Fruit fly (Drosophila melanogaster) whole organism, pupa: ENCODE results near the gene gdl.
A peak's percentile ranks its signal among the peaks of the same experiment; 100 is the strongest.

ENCODE experiments used
- CG10348 ChIP-seq: fragments of 200-800 bp; sonication (Bioruptor generic); IDR thresholded peaks from 2 replicates; pipeline ENCODE4 v1.3.6; 2022; ENCODE audit warnings: missing biosample characterization, missing genetic modification characterization
- CG12605 ChIP-seq: fragments of 200-800 bp; sonication (Bioruptor generic); IDR thresholded peaks from 2 replicates; pipeline ENCODE4 v1.3.6; 2022; ENCODE audit warnings: missing biosample characterization, missing genetic modification characterization
- CG13204 ChIP-seq: fragments of 200-800 bp; sonication (Bioruptor generic); optimal IDR thresholded peaks from 2 replicates; lab custom pipeline; 2018; ENCODE audit warnings: missing biosample characterization, mild to moderate bottlenecking, missing genetic modification characterization, moderate library complexity
- CG14655 ChIP-seq: fragments of 200-800 bp; sonication (Bioruptor generic); optimal IDR thresholded peaks from 3 replicates; lab custom pipeline; 2017; ENCODE audit warnings: mild to moderate bottlenecking, missing biosample characterization, missing genetic modification reagents, missing genetic modification characterization
- CG15710 ChIP-seq: fragments of 200-800 bp; sonication (Bioruptor generic); optimal IDR thresholded peaks from 2 replicates; lab custom pipeline; 2018; ENCODE audit warnings: missing biosample characterization, mild to moderate bottlenecking, missing genetic modification characterization, moderate library complexity
- CG17806 ChIP-seq: fragments of 200-800 bp; sonication (Bioruptor generic); optimal IDR thresholded peaks from 2 replicates; lab custom pipeline; 2018; ENCODE audit warnings: missing biosample characterization, mild to moderate bottlenecking, missing genetic modification characterization, moderate library complexity
- CG32121 ChIP-seq: fragments of 200-800 bp; sonication (Bioruptor generic); IDR thresholded peaks from 2 replicates; pipeline ENCODE4 v1.3.6; 2022; ENCODE audit warnings: missing biosample characterization, missing genetic modification characterization
- CG34367 ChIP-seq: fragments of 200-800 bp; sonication (Bioruptor generic); optimal IDR thresholded peaks from 2 replicates; lab custom pipeline; 2018; ENCODE audit warnings: missing biosample characterization, mild to moderate bottlenecking, missing genetic modification characterization
- CG4496 ChIP-seq: fragments of 200-800 bp; sonication (Bioruptor generic); IDR thresholded peaks from 3 replicates; pipeline ENCODE4 v1.3.6; 2022; ENCODE audit warnings: missing biosample characterization, missing genetic modification characterization
- CG8159 ChIP-seq: fragments of 200-800 bp; sonication (Bioruptor generic); optimal IDR thresholded peaks from 3 replicates; lab custom pipeline; 2018; ENCODE audit warnings: missing biosample characterization, mild to moderate bottlenecking, missing genetic modification characterization, moderate library complexity
- CG8301 ChIP-seq: fragments of 200-800 bp; sonication (Bioruptor generic); optimal IDR thresholded peaks from 2 replicates; lab custom pipeline; 2018; ENCODE audit warnings: missing biosample characterization, mild to moderate bottlenecking, missing genetic modification characterization
- CG9948 ChIP-seq: fragments of 200-800 bp; sonication (Bioruptor generic); optimal IDR thresholded peaks from 2 replicates; lab custom pipeline; 2018; ENCODE audit warnings: missing biosample characterization, mild to moderate bottlenecking, missing genetic modification characterization, moderate library complexity
- D1 ChIP-seq: fragments of 200-800 bp; sonication (Bioruptor generic); optimal IDR thresholded peaks from 2 replicates; lab custom pipeline; 2018; ENCODE audit warnings: missing biosample characterization, mild to moderate bottlenecking, missing genetic modification characterization, moderate library complexity
- EcR ChIP-seq: fragments of 200-800 bp; sonication (Bioruptor generic); optimal IDR thresholded peaks from 3 replicates; lab custom pipeline; 2019; ENCODE audit warnings: missing biosample characterization, missing genetic modification characterization, mild to moderate bottlenecking, moderate library complexity, missing genetic modification reagents
- Ets98B ChIP-seq: fragments of 200-800 bp; sonication (Bioruptor generic); IDR thresholded peaks from 2 replicates; pipeline ENCODE4 v1.3.6; 2022; ENCODE audit warnings: missing biosample characterization, missing genetic modification characterization
- Pif1A ChIP-seq: fragments of 200-800 bp; sonication (Bioruptor generic); optimal IDR thresholded peaks from 3 replicates; lab custom pipeline; 2016; ENCODE audit warnings: missing biosample characterization, missing genetic modification characterization
- Pif1B ChIP-seq: fragments of 200-800 bp; sonication (Bioruptor generic); optimal IDR thresholded peaks from 3 replicates; lab custom pipeline; 2016; ENCODE audit warnings: missing biosample characterization, missing genetic modification characterization
- Snoo ChIP-seq: fragments of 200-800 bp; sonication (Bioruptor generic); optimal IDR thresholded peaks from 3 replicates; lab custom pipeline; 2017; ENCODE audit warnings: missing biosample characterization, mild to moderate bottlenecking, missing genetic modification characterization, inconsistent platforms
- fd96Ca ChIP-seq: fragments of 200-800 bp; sonication (Bioruptor generic); IDR thresholded peaks from 3 replicates; pipeline ENCODE4 v1.3.6; 2022; ENCODE audit warnings: missing biosample characterization, missing genetic modification characterization
- gl ChIP-seq: fragments of 200-800 bp; sonication (Bioruptor generic); optimal IDR thresholded peaks from 2 replicates; lab custom pipeline; 2018; ENCODE audit warnings: missing biosample characterization, mild to moderate bottlenecking, missing genetic modification characterization
- rn ChIP-seq: fragments of 200-800 bp; sonication (Bioruptor generic); IDR thresholded peaks from 2 replicates; pipeline ENCODE4 v1.3.6; 2022; ENCODE audit warnings: missing biosample characterization, missing genetic modification characterization

gdl gene

dm6 chr3L:15530638-15531225, 21.5 kb downstream of the gdl start:
- TF ChIP-seq EcR (GFP tag; lab: Kevin White, UChicago) (peak; percentile 23), gl (tag; lab: Kevin White, UChicago) (peak; percentile 30), CG34367 (no peak)

dm6 chr3L:15531423-15532325, 22.4 kb downstream of the gdl start, which contains the start of gene CG43248:
TSS of gene CG43248 (minus strand) at chr3L:15531473.
- no peak for TF ChIP-seq CG8301 (tag; lab: Kevin White, UChicago)
- no peak for TF ChIP-seq Snoo
- no peak for TF ChIP-seq CG15710 (tag; lab: Kevin White, UChicago)
- no peak for TF ChIP-seq CG8159 (tag; lab: Kevin White, UChicago)
- no peak for TF ChIP-seq CG32121 (GFP tag; lab: Robert Waterston, UW)
- TF ChIP-seq CG13204: no peak
- TF ChIP-seq CG9948 (tag; lab: Kevin White, UChicago): no peak
- TF ChIP-seq CG14655 (GFP tag; lab: Kevin White, UChicago): no peak

- TF ChIP-seq CG14655 (GFP tag; lab: Kevin White, UChicago) (peak; percentile 79), rn (GFP tag; lab: Robert Waterston, UW) (0 out of 2 replicates have a peak, but pooled peaks have one; percentile 31), Snoo (peak; percentile 3), CG8301 (tag; lab: Kevin White, UChicago) (peak; percentile 60), CG13204 (no peak), fd96Ca (GFP tag; lab: Robert Waterston, UW) (peak; percentile 51; the same call in 2 of the 3 replicates), CG10348 (GFP tag; lab: Robert Waterston, UW) (0 out of 2 replicates have a peak, but pooled peaks have one; percentile 6), CG8159 (tag; lab: Kevin White, UChicago) (peak; percentile 63), Pif1B (no peak), CG9948 (tag; lab: Kevin White, UChicago) (peak; percentile 45), CG34367 (no peak), CG17806 (tag; lab: Kevin White, UChicago) (peak; percentile 4), CG15710 (tag; lab: Kevin White, UChicago) (peak; percentile 9), CG4496 (peak; percentile 90), CG32121 (GFP tag; lab: Robert Waterston, UW) (peak; percentile 50; the same call in 1 of the 2 replicates), EcR (GFP tag; lab: Kevin White, UChicago) (peak; percentile 73), D1 (tag; lab: Kevin White, UChicago) (no peak), CG12605 (GFP tag; lab: Robert Waterston, UW) (peak; percentile 40), Ets98B (GFP tag; lab: Robert Waterston, UW) (peak; percentile 64; the same call in 1 of the 2 replicates), gl (tag; lab: Kevin White, UChicago) (no peak), Pif1A (GFP tag; lab: Kevin White, UChicago) (no peak)
- TF ChIP-seq, all 21 proteins: peak for 15
Observed at dm6 chr3L:15532368-15533030, 23.3 kb downstream of the gdl start.

dm6 chr3L:15533402-15534129, 24.3 kb downstream of the gdl start:
- TF ChIP-seq D1 (tag; lab: Kevin White, UChicago): peak; percentile 48
- peak; percentile 52 for TF ChIP-seq EcR (GFP tag; lab: Kevin White, UChicago)
- peak; percentile 33 for TF ChIP-seq CG13204
- peak; percentile 82 for TF ChIP-seq CG14655 (GFP tag; lab: Kevin White, UChicago)
- TF ChIP-seq CG12605 (GFP tag; lab: Robert Waterston, UW): peak; percentile 15; the same call in 1 of the 2 replicates
- TF ChIP-seq CG34367: peak; percentile 61
- peak; percentile 69 for TF ChIP-seq CG8159 (tag; lab: Kevin White, UChicago)
- peak; percentile 83 for TF ChIP-seq Pif1B
- TF ChIP-seq CG10348 (GFP tag; lab: Robert Waterston, UW): no peak
- peak; percentile 56 for TF ChIP-seq gl (tag; lab: Kevin White, UChicago)
- peak; percentile 79 for TF ChIP-seq CG9948 (tag; lab: Kevin White, UChicago)
- TF ChIP-seq CG15710 (tag; lab: Kevin White, UChicago): peak; percentile 67
- TF ChIP-seq CG17806 (tag; lab: Kevin White, UChicago): peak; percentile 68
- TF ChIP-seq fd96Ca (GFP tag; lab: Robert Waterston, UW): peak; percentile 79; the same call in 2 of the 3 replicates
- TF ChIP-seq CG32121 (GFP tag; lab: Robert Waterston, UW): peak; percentile 23; the same call in 1 of the 2 replicates
- no peak for TF ChIP-seq rn (GFP tag; lab: Robert Waterston, UW)
- TF ChIP-seq CG4496: peak; percentile 60; the same call in 1 of the 3 replicates
- TF ChIP-seq Ets98B (GFP tag; lab: Robert Waterston, UW): peak; percentile 41
- peak; percentile 62 for TF ChIP-seq Snoo
- TF ChIP-seq Pif1A (GFP tag; lab: Kevin White, UChicago): peak; percentile 73
- TF ChIP-seq CG8301 (tag; lab: Kevin White, UChicago): peak; percentile 70
